Worm (Caenorhabditis elegans) whole organism, early embryonic: ENCODE measurements around the gene fbxa-62.

Source experiments
- B0310.2 ChIP-seq: sonication (generic microtip); optimal IDR thresholded peaks from 2 replicates; lab custom pipeline; 2016; ENCODE audit warnings: mild to moderate bottlenecking, missing genetic modification characterization, missing compliant biosample characterization
- F13C5.2 ChIP-seq: sonication (generic microtip); optimal IDR thresholded peaks from 2 replicates; lab custom pipeline; 2017; ENCODE audit warnings: mild to moderate bottlenecking, missing genetic modification characterization, inconsistent platforms, missing compliant biosample characterization
- aly-1 ChIP-seq: sonication (generic microtip); optimal IDR thresholded peaks from 2 replicates; lab custom pipeline; 2016; ENCODE audit warnings: missing genetic modification characterization, missing compliant biosample characterization
- ama-1 ChIP-seq: fragments of 150-350 bp; optimal IDR thresholded peaks from 2 replicates; lab custom pipeline; 2014
- ceh-13 ChIP-seq: fragments of 200-800 bp; sonication (Bioruptor generic); optimal IDR thresholded peaks from 2 replicates; lab custom pipeline; 2018; ENCODE audit warnings: mild to moderate bottlenecking, missing genetic modification characterization, missing compliant biosample characterization
- ceh-36 ChIP-seq: sonication (generic microtip); optimal IDR thresholded peaks from 2 replicates; lab custom pipeline; 2016; ENCODE audit warnings: missing genetic modification characterization, inconsistent platforms, missing compliant biosample characterization
- ets-7 ChIP-seq: sonication (generic microtip); optimal IDR thresholded peaks from 2 replicates; lab custom pipeline; 2016; ENCODE audit warnings: missing genotype, missing genetic modification characterization, missing compliant biosample characterization
- flt-1 ChIP-seq: fragments of 200-800 bp; sonication (Bioruptor generic); IDR thresholded peaks from 2 replicates; pipeline ENCODE4 v1.3.6; 2022; ENCODE audit warnings: missing genetic modification characterization, missing compliant biosample characterization
- hmbx-1 ChIP-seq: sonication (generic microtip); optimal IDR thresholded peaks from 2 replicates; lab custom pipeline; 2016; ENCODE audit warnings: mild to moderate bottlenecking, missing genetic modification characterization, missing compliant biosample characterization
- hnd-1 ChIP-seq: sonication (generic microtip); optimal IDR thresholded peaks from 2 replicates; lab custom pipeline; 2016; ENCODE audit warnings: missing genetic modification characterization, missing compliant biosample characterization
- pes-1 ChIP-seq: fragments of 200-800 bp; sonication (Bioruptor generic); IDR thresholded peaks from 2 replicates; pipeline ENCODE4 v1.3.6; 2022; ENCODE audit warnings: missing genetic modification reagents, missing genetic modification characterization, missing compliant biosample characterization
- sea-1 ChIP-seq: fragments of 200-800 bp; sonication (Bioruptor generic); conservative IDR thresholded peaks from 2 replicates; pipeline ENCODE4 v1.3.6; 2022; ENCODE audit warnings: missing genetic modification characterization, missing compliant biosample characterization
- tbx-11 ChIP-seq: fragments of 200-800 bp; sonication (Bioruptor generic); IDR thresholded peaks from 2 replicates; pipeline ENCODE4 v1.3.6; 2022; ENCODE audit warnings: missing genetic modification characterization, missing compliant biosample characterization
- tbx-37 ChIP-seq: fragments of 200-800 bp; sonication (Bioruptor generic); conservative IDR thresholded peaks from 2 replicates; pipeline ENCODE4 v1.3.6; 2022; ENCODE audit warnings: missing genetic modification reagents, missing genetic modification characterization, missing compliant biosample characterization

DNA sequence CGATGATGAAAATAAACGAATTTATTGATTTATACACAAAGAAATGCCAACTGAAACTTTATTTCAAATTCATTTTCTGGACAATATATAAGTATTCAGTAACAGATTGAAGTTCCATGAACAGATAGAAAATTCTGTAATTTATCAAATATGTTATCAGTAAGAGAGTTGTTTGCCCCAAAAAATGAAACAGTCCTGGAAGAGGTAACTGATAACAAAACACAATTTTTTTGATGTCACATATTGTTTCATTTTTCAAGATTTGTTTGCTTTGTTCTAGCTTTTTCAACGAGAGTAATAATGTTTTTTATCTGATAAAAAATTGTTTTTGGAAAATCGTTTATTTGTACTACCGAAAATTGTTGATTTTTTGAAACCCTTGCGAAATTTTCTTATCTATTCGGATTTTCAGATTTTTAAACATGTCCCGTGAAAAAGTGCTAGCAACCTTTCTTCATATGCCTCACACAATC is 25.6 kb downstream of the fbxa-62 start, which contains the start of gene fbxa-73:
- no peak for TF ChIP-seq ceh-13
- no peak for TF ChIP-seq ama-1 (lab: Kevin White, UChicago)
- no peak for TF ChIP-seq flt-1
- TF ChIP-seq aly-1 (tag; lab: Kevin White, UChicago): no peak
- TF ChIP-seq ets-7 (tag; lab: Kevin White, UChicago): no peak
- no peak for TF ChIP-seq sea-1 (GFP tag; lab: Robert Waterston, UW)
- TF ChIP-seq pes-1 (GFP tag; lab: Robert Waterston, UW): no peak
- TF ChIP-seq B0310.2 (tag; lab: Kevin White, UChicago): no peak
- TF ChIP-seq hmbx-1 (tag; lab: Kevin White, UChicago): no peak
- no peak for TF ChIP-seq hnd-1 (tag; lab: Kevin White, UChicago)
- TF ChIP-seq tbx-11 (GFP tag; lab: Robert Waterston, UW): no peak
- no peak for TF ChIP-seq ceh-36 (tag; lab: Kevin White, UChicago)
- TF ChIP-seq F13C5.2 (tag; lab: Kevin White, UChicago): no peak
- no peak for TF ChIP-seq tbx-37
